Worm (Caenorhabditis elegans) whole organism, early embryonic: ENCODE measurements around the gene srx-43.
"Not testable (repeated sequence)": the region's sequence is repeated elsewhere in the genome, so short reads cannot be mapped to it uniquely, and the experiment has no call there.

Experiments used
- ama-1 ChIP-seq: fragments of 150-350 bp; optimal IDR thresholded peaks from 2 replicates; lab custom pipeline; 2014
- hmg-4 ChIP-seq: fragments of 200-800 bp; sonication (Bioruptor generic); optimal IDR thresholded peaks from 2 replicates; lab custom pipeline; 2018; ENCODE audit warnings: mild to moderate bottlenecking, missing genetic modification characterization, missing compliant biosample characterization

ce11 chrV:15991850-15992249 is 25.9 kb upstream of the srx-43 start, which contains the start of gene C06C6.7:
- not testable (repeated sequence) for TF ChIP-seq ama-1 (lab: Kevin White, UChicago); hmg-4 (GFP tag; lab: Kevin White, UChicago)
